Worm (Caenorhabditis elegans) whole organism, L4/young adult: Measurements from ENCODE around the gene F16G10.14.

ENCODE experiments used
- W03F9.2 ChIP-seq: fragments of 150-350 bp; optimal IDR thresholded peaks from 2 replicates; lab custom pipeline; 2014; ENCODE audit warnings: missing biosample characterization, missing genetic modification characterization
- dao-5 ChIP-seq: sonication (generic microtip); optimal IDR thresholded peaks from 2 replicates; lab custom pipeline; 2016; ENCODE audit warnings: missing genotype, missing genetic modification characterization, moderate library complexity, missing compliant biosample characterization
- him-1 ChIP-seq: sonication (generic microtip); optimal IDR thresholded peaks from 2 replicates; lab custom pipeline; 2016; ENCODE audit warnings: missing genotype, missing genetic modification reagents, missing genetic modification characterization, missing compliant biosample characterization

The F16G10.14 gene

ce11 chrII:2398884-2399283, at the start of gene F16G10.14:
F16G10.14 (minus strand) TSS chrII:2398984.
- TF ChIP-seq W03F9.2 (no peak), him-1 (tag; lab: Kevin White, UChicago) (no peak)

ce11 chrII:2446727-2447126, 47.9 kb upstream of the F16G10.14 start:
- TF ChIP-seq W03F9.2 (no peak), him-1 (tag; lab: Kevin White, UChicago) (no peak), dao-5 (no peak)

- TF ChIP-seq dao-5 (no peak), W03F9.2 (no peak), him-1 (tag; lab: Kevin White, UChicago) (no peak)
Measured at ce11 chrII:2445164-2445563, 46.4 kb upstream of the F16G10.14 start.

- TF ChIP-seq W03F9.2 (no peak), dao-5 (no peak), him-1 (tag; lab: Kevin White, UChicago) (no peak)
Measured at ce11 chrII:2442979-2443378, 44.2 kb upstream of the F16G10.14 start, which contains the start of gene vab-19. vab-19 (plus strand) TSS chrII:2443279.

ce11 chrII:2442243-2442642, 43.5 kb upstream of the F16G10.14 start:
- TF ChIP-seq him-1 (tag; lab: Kevin White, UChicago) (no peak), dao-5 (no peak), W03F9.2 (no peak)

- TF ChIP-seq him-1 (tag; lab: Kevin White, UChicago) (no peak), W03F9.2 (no peak), dao-5 (no peak)
Measured at ce11 chrII:2440312-2440711, 41.5 kb upstream of the F16G10.14 start.

DNA sequence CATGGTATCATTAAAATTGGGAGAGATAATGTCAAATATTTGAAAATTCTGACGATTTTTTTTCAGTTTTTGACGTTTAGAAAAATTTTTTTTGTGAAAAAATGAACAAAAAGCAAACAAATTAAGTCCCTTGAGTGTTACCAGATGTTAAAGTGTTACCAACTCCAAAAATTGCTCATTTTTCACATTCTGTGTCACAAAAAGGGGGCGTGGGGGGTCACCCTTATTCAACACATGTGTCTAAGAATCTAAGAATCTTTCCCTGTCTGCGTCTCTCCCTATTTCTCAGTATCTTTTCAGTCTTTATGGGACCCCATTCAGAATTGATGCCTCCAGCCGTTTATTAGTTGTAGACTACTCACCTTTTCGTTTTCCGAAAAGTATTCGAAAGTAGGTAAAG, 40.2 kb upstream of the F16G10.14 start:
- TF ChIP-seq dao-5 = no peak
- no peak for TF ChIP-seq him-1 (tag; lab: Kevin White, UChicago)
- no peak for TF ChIP-seq W03F9.2

DNA sequence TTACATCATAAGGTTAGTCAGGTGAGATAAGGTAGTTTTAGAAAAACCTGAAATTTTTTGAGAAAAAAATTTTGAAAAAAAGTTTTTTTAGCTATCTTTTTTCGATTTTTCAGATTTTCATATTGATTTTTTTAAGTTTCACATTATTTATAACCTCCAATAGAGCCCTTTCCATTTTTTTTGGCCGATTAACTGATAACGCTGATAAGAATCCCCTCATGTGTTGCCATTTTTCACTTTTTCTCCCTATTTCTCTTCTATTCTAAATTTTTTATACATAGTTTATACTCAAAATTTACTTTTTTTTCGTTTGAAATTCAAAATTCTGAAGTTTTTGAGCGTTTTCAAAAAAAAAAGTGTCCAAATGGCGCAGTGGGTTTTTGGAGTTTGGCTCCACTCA, 39.4 kb upstream of the F16G10.14 start:
- TF ChIP-seq him-1 (tag; lab: Kevin White, UChicago) (no peak), W03F9.2 (no peak), dao-5 (no peak)

ce11 chrII:2436757-2437156, 38.0 kb upstream of the F16G10.14 start:
- no peak for TF ChIP-seq dao-5
- no peak for TF ChIP-seq him-1 (tag; lab: Kevin White, UChicago)
- TF ChIP-seq W03F9.2 = no peak

DNA sequence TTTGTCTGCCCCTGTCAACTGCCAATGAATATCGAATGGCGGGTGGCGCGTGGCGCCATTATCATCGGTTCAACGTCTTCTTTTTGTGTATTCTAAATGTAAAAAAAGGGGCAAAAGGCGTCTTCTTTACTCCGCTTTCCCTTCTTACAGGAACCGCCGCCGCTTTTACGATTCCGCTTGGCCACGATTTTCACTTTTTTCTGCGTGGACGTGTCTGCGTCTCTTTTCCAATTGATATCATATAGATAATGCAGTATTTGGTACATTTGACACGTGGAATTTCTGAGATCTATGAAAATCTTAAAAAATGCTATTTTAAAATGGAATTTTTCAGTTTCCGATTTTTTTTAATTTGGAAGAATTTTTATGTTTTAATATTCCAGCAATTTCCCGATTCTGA, 36.8 kb upstream of the F16G10.14 start:
- no peak for TF ChIP-seq him-1 (tag; lab: Kevin White, UChicago)
- no peak for TF ChIP-seq dao-5
- no peak for TF ChIP-seq W03F9.2

DNA sequence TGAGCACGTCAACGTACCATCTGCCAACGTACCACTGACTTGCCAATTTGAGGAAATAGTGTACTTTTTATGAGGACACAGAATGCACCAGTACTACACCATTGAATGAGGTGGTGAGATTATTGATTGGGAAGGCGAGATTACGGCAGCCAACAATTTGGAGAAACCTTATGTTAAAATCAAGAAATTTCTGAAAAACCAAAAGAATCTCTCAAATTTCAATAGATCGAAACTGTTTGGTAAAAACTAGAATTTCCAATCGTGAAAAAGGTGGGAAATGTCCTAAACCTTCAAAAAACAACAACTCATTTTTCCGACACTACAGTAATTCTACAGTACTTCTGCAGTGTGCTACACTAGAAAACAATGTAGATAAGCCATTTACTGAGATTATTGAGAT, 33.2 kb upstream of the F16G10.14 start, which contains the start of gene ceh-86:
Gene ceh-86 (minus strand): TSS at position 101 of the 400 bp plus-strand sequence.
- TF ChIP-seq dao-5 = no peak
- TF ChIP-seq W03F9.2 = no peak
- TF ChIP-seq him-1 (tag; lab: Kevin White, UChicago) = no peak

ce11 chrII:2422427-2422826, 23.6 kb upstream of the F16G10.14 start:
- no peak for TF ChIP-seq W03F9.2
- no peak for TF ChIP-seq him-1 (tag; lab: Kevin White, UChicago)
- TF ChIP-seq dao-5 = no peak

- TF ChIP-seq him-1 (tag; lab: Kevin White, UChicago) = no peak
- no peak for TF ChIP-seq dao-5
- TF ChIP-seq W03F9.2 = no peak
Measured at ce11 chrII:2421905-2422304, 23.1 kb upstream of the F16G10.14 start, which contains the start of gene F42G2.2. F42G2.2 (plus strand) TSS chrII:2422205.

ce11 chrII:2421185-2421584, 22.4 kb upstream of the F16G10.14 start:
- no peak for TF ChIP-seq W03F9.2
- no peak for TF ChIP-seq dao-5
- no peak for TF ChIP-seq him-1 (tag; lab: Kevin White, UChicago)

DNA sequence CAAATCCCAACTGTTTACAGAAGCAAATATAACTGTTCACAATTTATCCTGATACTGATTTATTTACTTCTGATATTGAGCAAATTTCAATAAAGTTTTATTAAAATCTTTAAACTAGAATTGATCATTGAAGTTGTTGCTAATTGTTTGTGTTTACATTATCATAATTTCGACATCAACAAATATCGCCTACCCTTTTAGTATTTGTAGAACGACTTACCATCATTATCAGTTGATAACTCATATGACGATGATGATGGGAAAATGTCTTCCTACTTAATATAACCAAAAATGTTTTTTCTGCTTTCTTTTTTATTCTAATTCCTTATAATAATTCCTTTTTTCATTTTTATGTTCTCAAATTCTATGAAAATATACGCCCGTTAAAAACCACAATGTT, 21.9 kb upstream of the F16G10.14 start:
- TF ChIP-seq W03F9.2 (no peak), dao-5 (no peak), him-1 (tag; lab: Kevin White, UChicago) (no peak)

DNA sequence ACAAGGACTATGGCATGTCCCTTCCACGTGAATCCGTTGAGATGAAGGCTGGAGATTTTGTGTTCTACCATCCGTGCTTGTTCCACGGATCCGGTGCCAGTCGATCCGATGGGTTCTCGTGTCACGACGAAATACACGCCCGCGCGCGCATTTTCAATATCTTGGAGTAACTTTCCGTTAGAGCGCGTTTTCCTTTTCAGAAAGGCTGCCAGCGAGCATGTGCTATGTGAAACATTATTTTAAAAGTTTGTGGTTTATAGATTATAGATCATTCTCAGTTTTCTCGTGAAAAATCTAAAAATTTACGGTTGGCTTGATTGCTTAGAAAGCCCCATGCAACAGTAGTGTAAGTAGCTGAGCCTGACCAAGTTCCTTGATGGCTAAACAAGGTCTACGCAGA, 20.1 kb upstream of the F16G10.14 start, which contains the start of gene fbxc-20:
Gene fbxc-20 (plus strand): TSS at position 301 of the 400 bp plus-strand sequence.
- no peak for TF ChIP-seq dao-5
- no peak for TF ChIP-seq him-1 (tag; lab: Kevin White, UChicago)
- TF ChIP-seq W03F9.2 = no peak
